Fruit fly (Drosophila melanogaster) whole organism, adult: ENCODE results near the gene CG43348.

Experiments
- CG14711 ChIP-seq: fragments of 200-800 bp; sonication (Bioruptor generic); optimal IDR thresholded peaks from 2 replicates; lab custom pipeline; 2018; ENCODE audit warnings: missing biosample characterization, mild to moderate bottlenecking, missing genetic modification characterization, moderate library complexity
- CG7045 ChIP-seq: fragments of 200-800 bp; sonication (Bioruptor generic); optimal IDR thresholded peaks from 2 replicates; lab custom pipeline; 2017; ENCODE audit warnings: missing biosample characterization, mild to moderate bottlenecking, missing genetic modification characterization
- Clk ChIP-seq: fragments of 200-800 bp; sonication (Bioruptor generic); optimal IDR thresholded peaks from 2 replicates; lab custom pipeline; 2017; ENCODE audit warnings: missing biosample characterization, missing genetic modification characterization
- bab1 ChIP-seq: fragments of 200-800 bp; sonication (Bioruptor generic); optimal IDR thresholded peaks from 3 replicates; lab custom pipeline; 2019; ENCODE audit warnings: missing biosample characterization, mild to moderate bottlenecking, missing genetic modification characterization, moderate library complexity

DNA sequence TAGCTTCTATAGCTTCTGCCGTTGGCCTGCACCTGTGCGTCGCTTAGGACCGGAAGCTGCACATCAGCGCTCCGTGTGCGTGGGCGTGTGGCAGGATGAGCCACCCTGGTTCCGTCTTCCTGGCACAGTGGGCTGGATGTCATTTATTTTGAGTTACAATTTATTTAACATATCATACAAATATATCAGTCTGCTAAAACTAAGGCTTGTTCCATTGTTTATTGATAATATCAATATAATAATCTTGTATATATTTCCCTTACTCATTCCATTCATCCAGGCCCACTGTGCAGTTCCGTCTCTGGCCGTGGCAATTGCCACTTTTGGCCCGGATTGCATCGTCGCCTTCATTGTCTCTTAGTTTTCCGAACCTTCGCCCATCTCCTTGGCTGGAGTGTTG is 15.3 kb downstream of the CG43348 start:
- no peak for TF ChIP-seq CG14711 (tag; lab: Kevin White, UChicago)
- no peak for TF ChIP-seq CG7045 (GFP tag; lab: Kevin White, UChicago)
- no peak for TF ChIP-seq Clk (GFP tag; lab: Kevin White, UChicago)
- no peak for TF ChIP-seq bab1
